Worm (Caenorhabditis elegans): ENCODE measurements around the gene C50B6.1.

C50B6.1 gene

DNA sequence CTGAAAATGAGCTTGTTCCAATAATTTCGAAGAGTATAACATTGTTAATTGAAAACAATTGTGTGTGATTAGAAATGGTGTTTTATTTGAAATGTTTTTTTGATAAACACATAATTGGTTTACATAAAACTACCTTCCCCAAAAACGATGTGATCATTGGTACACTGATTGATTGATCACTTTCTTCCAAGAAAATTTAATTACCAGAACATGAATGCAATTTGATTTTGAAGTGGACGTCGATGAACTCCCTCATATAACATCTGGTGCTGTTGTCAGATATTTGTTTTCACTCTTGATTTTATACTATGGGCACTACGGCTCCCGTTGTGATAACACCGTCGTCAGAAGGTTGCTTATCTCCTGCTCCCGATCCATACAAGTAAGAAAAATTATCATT is 12.0 kb downstream of the C50B6.1 start, which contains the start of gene srh-15:
TSS of gene srh-15 (plus strand) at position 301 of the 400 bp plus-strand sequence.
- TF ChIP-seq dao-5 (tag; optimal IDR thresholded peaks at IDR 0.05) (no peak), him-1 (tag; optimal IDR thresholded peaks at IDR 0.05) (no peak), W03F9.2 (tag; optimal IDR thresholded peaks at IDR 0.05) (no peak)

DNA sequence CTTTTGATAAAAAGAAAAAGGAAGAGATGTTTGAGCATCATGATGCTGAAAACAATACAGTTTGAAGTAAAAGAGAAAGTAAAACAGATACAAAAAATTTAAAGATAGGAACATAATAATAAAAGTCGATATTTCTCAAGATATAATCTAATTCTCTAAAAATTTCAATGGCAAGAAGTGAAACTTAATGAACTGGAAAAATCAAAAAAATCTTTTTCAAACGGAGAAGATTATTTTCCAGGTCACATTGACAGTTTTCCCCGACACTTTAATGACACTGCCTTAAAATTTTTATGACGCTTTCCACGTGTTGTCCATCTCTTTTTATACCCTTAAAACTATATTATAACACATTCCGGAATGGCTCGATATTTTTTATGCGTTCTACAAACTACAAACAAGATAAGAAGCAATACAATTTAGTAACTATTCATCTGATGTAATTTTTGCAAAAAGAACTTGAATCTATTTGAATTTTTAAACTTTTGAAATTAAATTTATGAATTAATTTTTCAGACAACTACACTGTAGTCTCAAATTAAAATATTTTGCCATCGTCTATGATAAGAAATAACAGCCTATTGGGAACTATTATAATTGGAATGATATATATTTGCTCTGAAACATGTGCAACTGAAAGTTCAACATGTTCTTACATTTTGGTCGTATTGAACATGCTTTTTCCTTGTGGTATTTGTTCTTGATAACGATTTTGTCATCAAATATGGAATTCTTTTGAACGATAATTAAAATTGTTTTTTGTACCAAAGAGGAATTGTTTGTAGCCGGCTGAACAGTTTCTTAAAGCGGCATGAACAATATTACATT is 16.4 kb downstream of the C50B6.1 start, which contains the start of gene C50B6.7:
TSS of gene C50B6.7 (minus strand) at position 51 of the 828 bp plus-strand sequence.
- TF ChIP-seq W03F9.2 (tag; optimal IDR thresholded peaks at IDR 0.05) (no peak), dao-5 (tag; optimal IDR thresholded peaks at IDR 0.05) (no peak), him-1 (tag; optimal IDR thresholded peaks at IDR 0.05) (no peak)

DNA sequence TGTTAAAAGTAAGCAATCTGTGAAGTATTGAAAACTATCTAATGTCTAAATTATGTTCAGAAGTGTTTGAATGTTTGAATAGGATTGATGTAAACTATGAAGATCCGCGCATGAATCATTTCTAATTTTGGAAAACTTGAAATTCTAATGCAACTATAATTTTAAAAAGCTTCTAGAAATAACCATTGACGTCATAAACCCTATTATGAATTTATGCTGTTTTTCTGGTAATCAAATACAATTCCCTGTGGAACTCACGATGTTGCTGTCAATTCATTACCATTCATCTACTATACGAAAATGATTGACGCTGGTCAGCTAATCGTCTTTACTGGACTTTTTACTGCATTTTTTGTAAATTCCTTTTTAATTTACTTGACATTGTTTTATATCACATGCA is 18.7 kb downstream of the C50B6.1 start, which contains the start of gene str-37:
TSS of gene str-37 (plus strand) at position 301 of the 400 bp plus-strand sequence.
- TF ChIP-seq W03F9.2 (tag; optimal IDR thresholded peaks at IDR 0.05) (no peak), dao-5 (tag; optimal IDR thresholded peaks at IDR 0.05) (no peak), him-1 (tag; optimal IDR thresholded peaks at IDR 0.05) (no peak)

DNA sequence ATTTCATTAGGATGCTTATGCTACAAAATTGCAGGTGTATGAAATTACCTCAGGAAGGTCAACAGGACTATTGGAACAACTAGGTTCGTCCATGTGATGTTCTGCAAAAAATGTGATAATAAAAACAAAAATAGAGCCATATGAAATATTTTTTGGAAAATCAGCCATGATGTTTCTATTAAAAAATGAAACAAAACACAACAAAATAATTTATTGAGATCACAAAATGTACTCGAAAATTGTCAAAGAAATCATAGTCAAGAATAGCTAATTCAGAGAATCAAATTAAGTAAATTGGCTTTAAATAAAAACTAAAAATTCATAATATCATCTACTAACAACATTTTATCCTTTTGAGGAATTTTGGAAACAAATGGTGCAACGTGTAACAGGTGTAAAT is 22.2 kb downstream of the C50B6.1 start, which contains the start of gene nhr-129:
TSS of gene nhr-129 (minus strand) at position 101 of the 400 bp plus-strand sequence.
- TF ChIP-seq W03F9.2 (tag; optimal IDR thresholded peaks at IDR 0.05) (no peak), dao-5 (tag; optimal IDR thresholded peaks at IDR 0.05) (no peak), him-1 (tag; optimal IDR thresholded peaks at IDR 0.05) (no peak)

ce11 chrV:13333386-13334180 is 24.9 kb downstream of the C50B6.1 start, which contains the start of gene nhr-168:
Gene nhr-168 (minus strand): TSS chrV:13333871.
- TF ChIP-seq dao-5 (tag; optimal IDR thresholded peaks at IDR 0.05) (no peak), W03F9.2 (tag; optimal IDR thresholded peaks at IDR 0.05) (no peak)

- no peak for TF ChIP-seq dao-5 (tag; optimal IDR thresholded peaks at IDR 0.05)
- no peak for TF ChIP-seq him-1 (tag; optimal IDR thresholded peaks at IDR 0.05)
- no peak for TF ChIP-seq W03F9.2 (tag; optimal IDR thresholded peaks at IDR 0.05)
Measured at ce11 chrV:13334447-13334846, 25.7 kb downstream of the C50B6.1 start.

- TF ChIP-seq W03F9.2 (tag; optimal IDR thresholded peaks at IDR 0.05), result no peak
- TF ChIP-seq dao-5 (tag; optimal IDR thresholded peaks at IDR 0.05), result no peak
- no peak for TF ChIP-seq him-1 (tag; optimal IDR thresholded peaks at IDR 0.05)
Measured at ce11 chrV:13335883-13336419, 27.2 kb downstream of the C50B6.1 start, which contains the start of gene C50B6.9. Gene C50B6.9 (plus strand): TSS chrV:13336369.

DNA sequence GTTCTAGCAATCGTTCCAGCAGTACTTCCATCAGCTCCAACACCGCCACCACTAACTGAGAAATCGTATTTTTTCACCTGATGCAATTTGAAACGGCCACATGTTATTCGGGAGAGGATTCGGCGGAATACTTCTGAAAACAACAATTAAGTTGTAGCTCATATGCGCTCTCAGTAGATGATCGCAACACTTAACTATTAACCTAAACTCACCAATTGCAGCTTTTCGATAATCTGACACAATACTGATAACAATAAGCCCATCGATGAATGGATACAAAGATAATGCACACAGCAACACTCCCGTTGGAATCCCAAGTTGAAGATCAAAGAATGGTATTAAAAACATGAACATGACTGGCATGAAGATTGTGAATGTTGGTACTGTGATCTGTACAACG is 29.3 kb downstream of the C50B6.1 start:
- TF ChIP-seq W03F9.2 (tag; optimal IDR thresholded peaks at IDR 0.05), result no peak
- TF ChIP-seq him-1 (tag; optimal IDR thresholded peaks at IDR 0.05), result no peak
- TF ChIP-seq dao-5 (tag; optimal IDR thresholded peaks at IDR 0.05), result no peak

ce11 chrV:13339633-13340290 is 31.0 kb downstream of the C50B6.1 start, which contains the start of the genes str-4 and lgc-48:
Gene str-4 (minus strand): TSS chrV:13339733.
Gene lgc-48 (plus strand): TSS chrV:13340240.
- TF ChIP-seq dao-5 (tag; optimal IDR thresholded peaks at IDR 0.05) (no peak), him-1 (tag; optimal IDR thresholded peaks at IDR 0.05) (no peak), W03F9.2 (tag; optimal IDR thresholded peaks at IDR 0.05) (no peak)

ce11 chrV:13342235-13342634 is 33.5 kb downstream of the C50B6.1 start:
- TF ChIP-seq dao-5 (tag; optimal IDR thresholded peaks at IDR 0.05) (no peak), him-1 (tag; optimal IDR thresholded peaks at IDR 0.05) (no peak), W03F9.2 (tag; optimal IDR thresholded peaks at IDR 0.05) (no peak)

- no peak for TF ChIP-seq W03F9.2 (tag; optimal IDR thresholded peaks at IDR 0.05)
- no peak for TF ChIP-seq dao-5 (tag; optimal IDR thresholded peaks at IDR 0.05)
- TF ChIP-seq him-1 (tag; optimal IDR thresholded peaks at IDR 0.05), result no peak
Measured at ce11 chrV:13345867-13346328, 37.2 kb downstream of the C50B6.1 start, which contains the start of gene twk-43. Gene twk-43 (plus strand): TSS chrV:13346278.

ce11 chrV:13350302-13350701 is 41.6 kb downstream of the C50B6.1 start:
- TF ChIP-seq dao-5 (tag; optimal IDR thresholded peaks at IDR 0.05) (no peak), him-1 (tag; optimal IDR thresholded peaks at IDR 0.05) (no peak), W03F9.2 (tag; optimal IDR thresholded peaks at IDR 0.05) (no peak)

DNA sequence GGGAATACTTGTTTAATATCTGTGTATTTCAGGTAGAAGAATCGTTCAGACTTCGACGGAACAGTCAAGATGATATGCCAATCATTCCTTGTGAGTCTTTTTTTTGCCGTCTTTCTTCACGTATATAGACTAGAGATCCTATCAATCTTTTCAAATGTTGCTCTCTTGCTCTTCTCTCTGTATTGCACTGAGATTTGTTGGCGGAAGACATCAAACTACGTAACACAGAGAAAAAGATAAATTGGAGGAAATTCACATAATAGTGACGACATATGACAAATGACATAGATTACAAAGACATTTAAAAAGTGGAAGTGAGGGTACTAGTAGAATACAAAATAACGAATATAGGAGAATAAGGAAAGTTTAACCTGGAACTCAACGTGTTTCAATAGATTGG is 43.1 kb downstream of the C50B6.1 start:
- TF ChIP-seq dao-5 (tag; optimal IDR thresholded peaks at IDR 0.05) (no peak), W03F9.2 (tag; optimal IDR thresholded peaks at IDR 0.05) (no peak), him-1 (tag; optimal IDR thresholded peaks at IDR 0.05) (no peak)
